Fruit fly (Drosophila melanogaster) S2 (cell line): ENCODE measurements around the gene CG14854.
A peak's percentile ranks its signal among the peaks of the same experiment; 100 is the strongest.

Experiments
- CG8478 ChIP-seq: fragments of >200 bp; optimal IDR thresholded peaks from 2 replicates; lab custom pipeline; 2018
- CTCF ChIP-seq, 2 experiments: fragments of >200 bp; optimal IDR thresholded peaks; 2 replicates each; lab custom pipeline; 2018

DNA sequence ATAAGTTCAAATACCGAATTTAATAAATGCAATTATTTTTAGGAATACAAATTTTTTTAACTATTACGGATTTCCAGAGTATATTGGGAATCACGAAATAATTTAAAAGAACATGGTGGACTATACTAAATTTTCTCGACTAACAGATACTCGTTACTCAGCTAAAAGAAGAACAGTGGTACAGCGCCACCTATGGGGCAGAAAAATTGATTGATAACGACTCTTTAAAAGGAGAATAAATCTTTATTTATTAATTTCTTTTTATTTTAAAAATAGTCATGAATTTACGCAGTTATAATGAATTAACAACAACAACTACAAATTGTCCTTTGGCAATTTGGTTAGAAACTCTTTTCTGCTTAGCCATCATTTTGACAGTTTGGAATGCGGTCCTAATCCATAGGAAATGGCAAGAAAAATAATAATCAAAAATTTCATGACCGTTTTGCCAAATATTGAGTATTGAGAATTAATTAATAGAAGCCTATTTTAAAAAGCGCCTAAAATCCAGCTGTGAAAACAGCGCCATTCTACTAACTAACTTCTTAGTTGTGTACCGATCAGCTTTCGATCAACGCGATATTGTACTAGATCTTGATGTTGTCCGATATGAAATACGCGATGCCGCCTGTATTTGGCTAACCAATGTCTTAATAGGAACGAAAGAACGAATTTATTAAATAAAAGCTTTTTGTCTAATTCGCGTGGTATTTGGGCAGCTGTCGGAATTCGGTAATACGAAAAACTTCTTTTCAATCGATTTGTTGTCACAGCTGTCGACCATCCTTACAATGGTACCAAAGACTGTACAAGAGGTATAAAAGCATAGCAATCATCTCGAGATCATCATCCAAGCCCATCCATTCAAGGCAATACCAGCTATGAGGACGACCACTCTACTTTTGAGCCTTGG is 5.5 kb upstream of the CG14854 start, which contains the start of gene CG14852:
- TF ChIP-seq CG8478 (lab: Kevin White, UChicago) (no peak), CTCF (optimal IDR thresholded peaks at IDR 0.05; lab: Kevin White, UChicago) (peak; percentile 4 to 70)
